Worm (Caenorhabditis elegans) whole organism, mixed stage, embryonic: ENCODE measurements around the gene M142.5.

ENCODE experiments used
- blmp-1 ChIP-seq: fragments of 150-350 bp; optimal IDR thresholded peaks from 2 replicates; lab custom pipeline; 2014; ENCODE audit warnings: missing biosample characterization, missing genetic modification characterization
- ceh-43 ChIP-seq: fragments of 200-800 bp; sonication (Bioruptor generic); optimal IDR thresholded peaks from 2 replicates; lab custom pipeline; 2018; ENCODE audit warnings: mild to moderate bottlenecking, missing genetic modification characterization, moderate library complexity, missing compliant biosample characterization
- elt-3 ChIP-seq: fragments of 150-350 bp; optimal IDR thresholded peaks from 2 replicates; lab custom pipeline; 2014; ENCODE audit warnings: missing biosample characterization, missing genetic modification characterization
- hlh-1 ChIP-seq: fragments of 150-350 bp; optimal IDR thresholded peaks from 2 replicates; lab custom pipeline; 2014; ENCODE audit warnings: missing biosample characterization, missing genetic modification reagents, missing genetic modification characterization
- mep-1 ChIP-seq: fragments of 150-350 bp; optimal IDR thresholded peaks from 2 replicates; lab custom pipeline; 2017; ENCODE audit warnings: missing biosample characterization, missing genetic modification reagents, missing genetic modification characterization, inconsistent platforms
- nhr-2 ChIP-seq: fragments of 150-350 bp; optimal IDR thresholded peaks from 2 replicates; lab custom pipeline; 2014; ENCODE audit warnings: missing biosample characterization, missing genetic modification characterization
- nhr-237 ChIP-seq: fragments of 150-350 bp; optimal IDR thresholded peaks from 2 replicates; lab custom pipeline; 2014; ENCODE audit warnings: missing biosample characterization, missing genetic modification characterization
- nhr-28 ChIP-seq: fragments of 150-350 bp; optimal IDR thresholded peaks from 2 replicates; lab custom pipeline; 2014; ENCODE audit warnings: missing biosample characterization, missing genetic modification characterization
- pha-4 ChIP-seq: fragments of 150-350 bp; optimal IDR thresholded peaks from 2 replicates; lab custom pipeline; 2018; ENCODE audit warnings: missing biosample characterization, missing genetic modification reagents, missing genetic modification characterization
- snpc-4 ChIP-seq: fragments of 150-350 bp; optimal IDR thresholded peaks from 2 replicates; lab custom pipeline; 2014; ENCODE audit warnings: missing biosample characterization, missing genetic modification characterization
- unc-39 ChIP-seq: fragments of 150-350 bp; optimal IDR thresholded peaks from 2 replicates; lab custom pipeline; 2014; ENCODE audit warnings: missing biosample characterization, missing genetic modification characterization
- unc-62 ChIP-seq: fragments of 150-350 bp; optimal IDR thresholded peaks from 2 replicates; lab custom pipeline; 2014; ENCODE audit warnings: missing biosample characterization, missing genetic modification reagents, missing genetic modification characterization
- ztf-11 ChIP-seq: fragments of 150-350 bp; optimal IDR thresholded peaks from 2 replicates; lab custom pipeline; 2014; ENCODE audit warnings: missing biosample characterization, missing genetic modification characterization

DNA sequence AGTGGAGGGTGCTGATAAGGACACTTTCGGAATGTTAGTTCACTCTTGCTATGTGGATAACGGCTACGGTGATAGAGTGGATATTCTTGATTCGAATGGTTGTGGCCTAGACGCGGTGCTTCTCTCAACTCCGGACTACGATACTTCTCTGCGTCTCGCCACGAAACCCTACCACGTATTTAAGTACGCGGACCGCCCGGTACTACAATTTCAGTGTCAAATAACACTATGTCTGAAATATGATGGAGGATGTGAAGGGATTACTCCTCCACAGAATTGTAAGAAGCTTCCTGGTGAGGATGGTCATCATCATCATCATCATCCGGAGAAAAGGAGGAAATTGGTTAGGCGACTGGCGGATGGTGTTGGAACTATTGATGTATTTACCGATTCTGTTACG, 16.0 kb upstream of the M142.5 start:
- TF ChIP-seq elt-3 (tag; lab: Kevin White, UChicago): no peak
- TF ChIP-seq unc-62 (GFP tag; lab: Kevin White, UChicago): no peak
- no peak for TF ChIP-seq ztf-11
- TF ChIP-seq nhr-237 (tag; lab: Kevin White, UChicago): no peak
- no peak for TF ChIP-seq unc-39 (tag; lab: Kevin White, UChicago)
- TF ChIP-seq pha-4 (tag; lab: Kevin White, UChicago): no peak
- no peak for TF ChIP-seq nhr-2 (tag; lab: Kevin White, UChicago)
- no peak for TF ChIP-seq hlh-1
- no peak for TF ChIP-seq blmp-1
- TF ChIP-seq snpc-4 (tag; lab: Kevin White, UChicago): no peak
- TF ChIP-seq ceh-43 (GFP tag; lab: Kevin White, UChicago): no peak
- no peak for TF ChIP-seq nhr-28 (tag; lab: Kevin White, UChicago)
- no peak for TF ChIP-seq mep-1 (tag; lab: Kevin White, UChicago)
